Worm (Caenorhabditis elegans) whole organism, mixed stage, embryonic: ENCODE data around the gene hpd-1.

Experiments used
- M03D4.4 ChIP-seq: sonication (generic microtip); optimal IDR thresholded peaks from 2 replicates; lab custom pipeline; 2017; ENCODE audit warnings: mild to moderate bottlenecking, missing genetic modification characterization, missing compliant biosample characterization
- bed-3 ChIP-seq: fragments of 200-800 bp; sonication (Bioruptor generic); optimal IDR thresholded peaks from 3 replicates; lab custom pipeline; 2018; ENCODE audit warnings: mild to moderate bottlenecking, missing genetic modification characterization, moderate library complexity, missing compliant biosample characterization
- blmp-1 ChIP-seq: fragments of 150-350 bp; optimal IDR thresholded peaks from 2 replicates; lab custom pipeline; 2014; ENCODE audit warnings: missing biosample characterization, missing genetic modification characterization
- ceh-39 ChIP-seq: fragments of 150-350 bp; optimal IDR thresholded peaks from 2 replicates; lab custom pipeline; 2014; ENCODE audit warnings: missing biosample characterization, missing genetic modification characterization
- ceh-43 ChIP-seq: fragments of 200-800 bp; sonication (Bioruptor generic); optimal IDR thresholded peaks from 2 replicates; lab custom pipeline; 2018; ENCODE audit warnings: mild to moderate bottlenecking, missing genetic modification characterization, moderate library complexity, missing compliant biosample characterization
- ceh-83 ChIP-seq: fragments of 200-800 bp; sonication (Bioruptor generic); optimal IDR thresholded peaks from 2 replicates; lab custom pipeline; 2018; ENCODE audit warnings: mild to moderate bottlenecking, missing genetic modification characterization, missing compliant biosample characterization
- ces-1 ChIP-seq: fragments of 150-350 bp; optimal IDR thresholded peaks from 2 replicates; lab custom pipeline; 2014; ENCODE audit warnings: missing biosample characterization, missing genetic modification reagents, missing genetic modification characterization
- cnd-1 ChIP-seq: fragments of 200-800 bp; sonication (Bioruptor generic); optimal IDR thresholded peaks from 2 replicates; lab custom pipeline; 2018; ENCODE audit warnings: mild to moderate bottlenecking, missing genetic modification characterization, missing compliant biosample characterization
- elt-1 ChIP-seq: sonication (generic microtip); optimal IDR thresholded peaks from 2 replicates; lab custom pipeline; 2017; ENCODE audit warnings: missing genetic modification characterization, mild to moderate bottlenecking, missing compliant biosample characterization, antibody characterized with exemption, moderate library complexity, borderline replicate concordance; ENCODE audit not compliant: insufficient read depth
- elt-3 ChIP-seq: fragments of 150-350 bp; optimal IDR thresholded peaks from 2 replicates; lab custom pipeline; 2014; ENCODE audit warnings: missing biosample characterization, missing genetic modification characterization
- flh-1 ChIP-seq: fragments of 200-800 bp; sonication (Bioruptor generic); optimal IDR thresholded peaks from 2 replicates; lab custom pipeline; 2018; ENCODE audit warnings: mild to moderate bottlenecking, missing genetic modification characterization, moderate library complexity, missing compliant biosample characterization
- ham-2 ChIP-seq: fragments of 200-800 bp; sonication (Bioruptor generic); optimal IDR thresholded peaks from 2 replicates; lab custom pipeline; 2018; ENCODE audit warnings: mild to moderate bottlenecking, missing genetic modification characterization, missing compliant biosample characterization
- hlh-1 ChIP-seq: fragments of 150-350 bp; optimal IDR thresholded peaks from 2 replicates; lab custom pipeline; 2014; ENCODE audit warnings: missing biosample characterization, missing genetic modification reagents, missing genetic modification characterization
- lin-13 ChIP-seq: fragments of 150-350 bp; optimal IDR thresholded peaks from 2 replicates; lab custom pipeline; 2014; ENCODE audit warnings: missing biosample characterization, missing genetic modification characterization
- lin-32 ChIP-seq: fragments of 200-800 bp; sonication (Bioruptor generic); optimal IDR thresholded peaks from 2 replicates; lab custom pipeline; 2018; ENCODE audit warnings: mild to moderate bottlenecking, missing genetic modification characterization, missing compliant biosample characterization
- lsy-2 ChIP-seq: fragments of 150-350 bp; optimal IDR thresholded peaks from 2 replicates; lab custom pipeline; 2014; ENCODE audit warnings: missing biosample characterization, missing genetic modification characterization
- mab-5 ChIP-seq: fragments of 150-350 bp; optimal IDR thresholded peaks from 2 replicates; lab custom pipeline; 2014; ENCODE audit warnings: missing biosample characterization, missing genetic modification characterization
- mep-1 ChIP-seq: fragments of 150-350 bp; optimal IDR thresholded peaks from 2 replicates; lab custom pipeline; 2017; ENCODE audit warnings: missing biosample characterization, missing genetic modification reagents, missing genetic modification characterization, inconsistent platforms
- nhr-12 ChIP-seq: fragments of 150-350 bp; optimal IDR thresholded peaks from 2 replicates; lab custom pipeline; 2014; ENCODE audit warnings: missing biosample characterization, missing genetic modification characterization
- nhr-2 ChIP-seq: fragments of 150-350 bp; optimal IDR thresholded peaks from 2 replicates; lab custom pipeline; 2014; ENCODE audit warnings: missing biosample characterization, missing genetic modification characterization
- nhr-237 ChIP-seq: fragments of 150-350 bp; optimal IDR thresholded peaks from 2 replicates; lab custom pipeline; 2014; ENCODE audit warnings: missing biosample characterization, missing genetic modification characterization
- nhr-28 ChIP-seq: fragments of 150-350 bp; optimal IDR thresholded peaks from 2 replicates; lab custom pipeline; 2014; ENCODE audit warnings: missing biosample characterization, missing genetic modification characterization
- nhr-76 ChIP-seq: sonication (generic microtip); optimal IDR thresholded peaks from 2 replicates; lab custom pipeline; 2017; ENCODE audit warnings: missing biosample characterization, missing genetic modification characterization
- snpc-4 ChIP-seq: fragments of 150-350 bp; optimal IDR thresholded peaks from 2 replicates; lab custom pipeline; 2014; ENCODE audit warnings: missing biosample characterization, missing genetic modification characterization
- sptf-1 ChIP-seq: sonication (generic microtip); optimal IDR thresholded peaks from 2 replicates; lab custom pipeline; 2017; ENCODE audit warnings: mild to moderate bottlenecking, missing genetic modification characterization, moderate library complexity, missing compliant biosample characterization
- tbx-8 ChIP-seq: fragments of 200-800 bp; sonication (Bioruptor generic); optimal IDR thresholded peaks from 2 replicates; lab custom pipeline; 2018; ENCODE audit warnings: mild to moderate bottlenecking, missing genetic modification characterization, moderate library complexity, missing compliant biosample characterization
- unc-120 ChIP-seq: sonication (generic microtip); optimal IDR thresholded peaks from 2 replicates; lab custom pipeline; 2017; ENCODE audit warnings: missing genetic modification characterization, missing compliant biosample characterization; ENCODE audit not compliant: poor library complexity, severe bottlenecking
- unc-39 ChIP-seq: fragments of 150-350 bp; optimal IDR thresholded peaks from 2 replicates; lab custom pipeline; 2014; ENCODE audit warnings: missing biosample characterization, missing genetic modification characterization
- unc-62 ChIP-seq: fragments of 150-350 bp; optimal IDR thresholded peaks from 2 replicates; lab custom pipeline; 2014; ENCODE audit warnings: missing biosample characterization, missing genetic modification reagents, missing genetic modification characterization
- zip-8 ChIP-seq: fragments of 150-350 bp; optimal IDR thresholded peaks from 2 replicates; lab custom pipeline; 2014; ENCODE audit warnings: missing biosample characterization, missing genetic modification characterization
- ztf-11 ChIP-seq: fragments of 150-350 bp; optimal IDR thresholded peaks from 2 replicates; lab custom pipeline; 2014; ENCODE audit warnings: missing biosample characterization, missing genetic modification characterization

hpd-1 gene

DNA sequence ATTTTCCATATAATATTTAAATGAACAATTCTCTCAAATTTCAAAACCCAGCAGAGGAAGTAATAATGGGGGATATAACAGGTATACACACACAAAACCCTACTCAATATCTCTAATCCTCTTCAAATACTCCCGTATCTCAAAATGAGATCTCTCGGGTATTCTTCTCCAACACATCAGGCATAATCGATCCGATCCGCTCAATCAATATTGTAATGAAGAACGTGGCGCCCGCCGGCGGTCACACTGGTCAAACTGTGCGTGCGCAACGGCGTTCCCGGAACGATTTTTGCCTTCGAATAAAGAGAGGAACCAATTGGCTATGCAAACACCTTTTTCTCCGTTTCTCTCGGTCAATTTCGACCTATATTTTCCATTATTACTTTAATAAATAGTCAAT lies 27.2 kb downstream of the hpd-1 start:
- TF ChIP-seq zip-8 (tag; lab: Kevin White, UChicago) (no peak), hlh-1 (no peak), nhr-2 (tag; lab: Kevin White, UChicago) (no peak), unc-62 (no peak), elt-1 (peak; percentile 41), ztf-11 (tag; lab: Kevin White, UChicago) (no peak)

DNA sequence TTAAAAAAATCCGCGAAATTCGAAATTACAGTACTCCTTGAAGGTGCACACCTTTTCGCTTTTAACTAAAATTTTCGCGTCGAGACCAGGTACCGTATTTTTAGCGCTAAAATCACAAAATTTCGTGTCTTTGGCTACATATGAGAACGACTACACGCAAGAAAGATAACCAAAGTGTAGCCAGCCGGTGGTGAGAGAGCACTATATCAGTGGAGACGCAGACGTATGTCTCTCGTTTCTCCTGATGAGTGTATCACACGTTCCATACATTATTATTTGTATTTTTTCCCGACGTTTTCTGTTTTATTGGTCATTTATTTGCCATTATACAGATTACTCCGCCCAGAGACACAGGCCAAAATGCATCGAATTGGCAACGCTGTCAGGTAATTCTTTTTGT lies 30.6 kb downstream of the hpd-1 start, which contains the start of gene acdh-11:
Gene acdh-11, plus strand, starts transcription at position 333 of the 400 bp plus-strand sequence.
- no peak for TF ChIP-seq zip-8 (tag; lab: Kevin White, UChicago)
- TF ChIP-seq M03D4.4, result no peak
- no peak for TF ChIP-seq ztf-11 (tag; lab: Kevin White, UChicago)

DNA sequence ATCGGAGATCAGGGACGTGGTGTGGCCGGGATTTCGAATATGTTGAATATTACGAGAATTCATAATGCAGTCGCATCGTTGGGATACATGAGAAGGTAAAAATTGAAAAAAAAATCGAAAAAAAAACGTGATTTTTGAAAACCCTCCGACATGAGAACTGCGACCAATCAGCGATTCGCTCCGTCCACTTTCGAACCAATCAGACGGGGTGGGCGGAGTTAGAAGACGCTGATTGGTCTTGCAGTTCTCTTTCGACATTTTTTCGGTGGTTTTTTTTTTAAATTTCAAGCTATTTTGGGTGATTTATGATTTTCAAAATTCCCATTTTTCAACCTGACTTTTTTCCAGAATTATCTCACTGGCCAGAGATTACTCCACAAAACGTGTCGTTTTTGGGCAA lies 33.9 kb downstream of the hpd-1 start:
- TF ChIP-seq unc-62, result no peak
- no peak for TF ChIP-seq blmp-1 (tag; lab: Kevin White, UChicago)
- no peak for TF ChIP-seq zip-8 (tag; lab: Kevin White, UChicago)
- no peak for TF ChIP-seq ceh-43 (GFP tag; lab: Kevin White, UChicago)
- TF ChIP-seq nhr-12 (tag; lab: Kevin White, UChicago), result no peak
- TF ChIP-seq nhr-76 (tag; lab: Kevin White, UChicago), result no peak
- TF ChIP-seq tbx-8 (GFP tag; lab: Kevin White, UChicago), result no peak

DNA sequence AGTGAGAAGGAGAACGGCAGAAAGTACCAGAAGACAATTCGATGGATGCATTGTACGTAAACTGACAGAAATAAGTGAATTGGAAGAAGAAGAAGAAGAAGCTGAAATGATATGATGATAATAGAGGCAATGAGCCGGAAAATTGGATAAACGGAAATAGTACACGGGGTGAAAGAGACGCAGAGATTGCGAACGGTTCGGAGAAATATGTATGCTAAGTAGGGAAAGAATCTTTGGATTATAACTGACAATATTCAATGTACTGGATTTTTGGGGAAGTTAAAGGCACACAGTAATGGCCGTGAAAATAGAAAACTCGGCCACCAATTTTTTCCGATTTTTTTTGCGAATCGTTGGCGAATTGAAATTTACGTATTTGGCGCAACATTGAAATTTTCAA lies 40.0 kb downstream of the hpd-1 start, which contains the start of gene Y45F3A.4:
Gene Y45F3A.4, minus strand, starts transcription at position 101 of the 400 bp plus-strand sequence.
- TF ChIP-seq ceh-83 (no peak), nhr-2 (tag; lab: Kevin White, UChicago) (no peak), ham-2 (no peak), bed-3 (GFP tag; lab: Kevin White, UChicago) (no peak), unc-62 (no peak), ces-1 (GFP tag; lab: Kevin White, UChicago) (no peak), mab-5 (tag; lab: Kevin White, UChicago) (no peak), sptf-1 (tag; lab: Kevin White, UChicago) (no peak), lsy-2 (tag; lab: Kevin White, UChicago) (no peak), flh-1 (GFP tag; lab: Kevin White, UChicago) (no peak), snpc-4 (tag; lab: Kevin White, UChicago) (no peak), zip-8 (tag; lab: Kevin White, UChicago) (no peak), nhr-12 (tag; lab: Kevin White, UChicago) (no peak), ztf-11 (tag; lab: Kevin White, UChicago) (no peak), lin-32 (no peak), elt-3 (tag; lab: Kevin White, UChicago) (no peak), nhr-28 (tag; lab: Kevin White, UChicago) (no peak)

DNA sequence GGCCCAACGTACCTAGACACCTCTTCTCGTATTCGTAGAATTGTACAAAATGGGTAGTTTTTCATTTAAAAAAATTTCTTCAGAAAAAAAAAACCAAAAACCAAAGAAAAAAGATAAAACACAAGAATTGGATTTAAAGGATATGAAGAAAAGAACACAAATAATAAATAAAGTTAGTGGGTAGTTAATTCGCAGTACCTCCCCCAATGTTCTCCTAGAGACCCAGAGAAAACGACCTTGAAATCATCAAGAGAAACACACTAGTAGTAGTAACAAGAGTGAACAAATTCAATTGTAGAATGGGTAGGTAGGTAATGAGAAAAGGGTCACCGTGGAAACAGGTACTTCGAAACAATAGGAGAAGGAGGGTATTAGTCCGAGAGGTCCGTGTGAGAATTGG lies 42.5 kb downstream of the hpd-1 start:
- TF ChIP-seq elt-1, result no peak
- peak; percentile 73 for TF ChIP-seq ces-1 (GFP tag; lab: Kevin White, UChicago)

DNA sequence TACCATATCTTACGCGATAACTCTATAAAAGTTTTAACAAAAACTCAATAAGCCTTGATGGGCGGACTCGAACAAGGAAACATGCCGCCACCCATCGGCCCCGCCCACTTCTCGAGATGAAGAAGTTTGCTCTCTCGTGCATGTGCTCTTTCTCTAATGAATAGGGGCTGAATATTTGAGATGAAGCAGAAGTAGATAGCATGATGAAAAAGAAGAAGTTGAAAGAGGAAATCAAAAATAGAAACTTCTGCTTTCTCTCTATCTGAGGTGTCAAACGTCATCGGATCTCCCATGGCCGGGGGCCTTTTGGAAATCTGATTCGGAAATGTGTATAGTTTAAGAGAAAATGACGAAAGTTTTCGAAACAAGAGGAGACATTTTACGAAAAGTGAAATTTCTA lies 43.5 kb downstream of the hpd-1 start:
- TF ChIP-seq ces-1 (GFP tag; lab: Kevin White, UChicago) (no peak), sptf-1 (tag; lab: Kevin White, UChicago) (no peak), snpc-4 (tag; lab: Kevin White, UChicago) (no peak)
- TF ChIP-seq, all 35 proteins: peak for 0

DNA sequence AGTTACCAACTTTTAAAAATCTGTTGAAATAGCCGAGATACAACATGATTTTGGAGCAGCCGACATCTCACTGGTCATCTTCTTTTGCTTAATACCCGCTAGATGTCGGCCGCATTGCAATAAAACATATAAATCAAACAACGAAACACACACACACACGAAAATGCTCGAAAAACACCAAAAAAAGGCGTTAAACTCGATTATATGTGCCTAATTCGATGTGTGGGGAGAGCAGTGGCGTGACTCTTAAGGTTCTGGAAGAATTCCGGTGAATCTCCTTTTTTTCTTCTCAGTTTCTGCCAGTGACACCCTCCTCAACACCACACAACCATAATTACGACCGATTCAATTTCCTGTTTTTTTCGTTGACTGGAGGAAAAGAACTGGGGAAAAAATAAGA lies 44.9 kb downstream of the hpd-1 start:
- TF ChIP-seq unc-39 (no peak), ces-1 (GFP tag; lab: Kevin White, UChicago) (no peak), ceh-83 (no peak), zip-8 (tag; lab: Kevin White, UChicago) (no peak), cnd-1 (no peak), unc-120 (tag; lab: Kevin White, UChicago) (no peak), flh-1 (GFP tag; lab: Kevin White, UChicago) (no peak), lin-13 (tag; lab: Kevin White, UChicago) (no peak), mep-1 (no peak), nhr-237 (tag; lab: Kevin White, UChicago) (no peak), lin-32 (no peak), ham-2 (no peak), snpc-4 (tag; lab: Kevin White, UChicago) (no peak), nhr-28 (tag; lab: Kevin White, UChicago) (no peak), unc-62 (no peak), nhr-12 (tag; lab: Kevin White, UChicago) (no peak), blmp-1 (tag; lab: Kevin White, UChicago) (no peak), mab-5 (tag; lab: Kevin White, UChicago) (no peak), ceh-39 (tag; lab: Kevin White, UChicago) (no peak)
- TF ChIP-seq, all 35 proteins: peak for 0
